Fruit fly (Drosophila melanogaster) whole organism, prepupa: ENCODE data around the gene CG11134.
A peak's percentile ranks its signal among the peaks of the same experiment; 100 is the strongest.

Experiments used
- Blimp-1 ChIP-seq: fragments of 200-800 bp; sonication (Bioruptor generic); optimal IDR thresholded peaks from 3 replicates; lab custom pipeline; 2017; ENCODE audit warnings: missing biosample characterization, missing genetic modification characterization, mild to moderate bottlenecking, moderate library complexity, missing genetic modification reagents
- CG10631 ChIP-seq: fragments of 200-800 bp; sonication (Bioruptor generic); optimal IDR thresholded peaks from 2 replicates; lab custom pipeline; 2016; ENCODE audit warnings: missing biosample characterization, missing genetic modification characterization
- CG10669 ChIP-seq: fragments of 200-800 bp; sonication (Bioruptor generic); optimal IDR thresholded peaks from 3 replicates; lab custom pipeline; 2018; ENCODE audit warnings: missing biosample characterization, mild to moderate bottlenecking, missing genetic modification characterization, moderate library complexity
- CG11902 ChIP-seq: fragments of 200-800 bp; sonication (Bioruptor generic); optimal IDR thresholded peaks from 3 replicates; lab custom pipeline; 2016; ENCODE audit warnings: missing biosample characterization, missing genetic modification characterization
- CG15336 ChIP-seq: fragments of 200-800 bp; sonication (Bioruptor generic); IDR thresholded peaks from 2 replicates; pipeline ENCODE4 v1.3.6; 2022; ENCODE audit warnings: missing biosample characterization, missing genetic modification characterization
- CG1621 ChIP-seq: fragments of 200-800 bp; sonication (Bioruptor generic); optimal IDR thresholded peaks from 3 replicates; lab custom pipeline; 2018; ENCODE audit warnings: missing biosample characterization, mild to moderate bottlenecking, missing genetic modification characterization
- CG16779 ChIP-seq: fragments of 200-800 bp; sonication (Bioruptor generic); optimal IDR thresholded peaks from 3 replicates; lab custom pipeline; 2017; ENCODE audit warnings: missing biosample characterization, mild to moderate bottlenecking, missing genetic modification characterization
- CG3032 ChIP-seq: fragments of 200-800 bp; optimal IDR thresholded peaks from 2 replicates; lab custom pipeline; 2019; ENCODE audit warnings: missing biosample characterization, mild to moderate bottlenecking, missing genetic modification characterization, moderate library complexity
- CG32006 ChIP-seq: fragments of 200-800 bp; sonication (Bioruptor generic); optimal IDR thresholded peaks from 3 replicates; lab custom pipeline; 2017; ENCODE audit warnings: missing biosample characterization, mild to moderate bottlenecking, missing genetic modification characterization
- CG34406 ChIP-seq: fragments of 200-800 bp; sonication (Bioruptor generic); optimal IDR thresholded peaks from 3 replicates; lab custom pipeline; 2016; ENCODE audit warnings: missing biosample characterization, missing genetic modification characterization
- CG4318 ChIP-seq: fragments of 200-800 bp; sonication (Bioruptor generic); optimal IDR thresholded peaks from 3 replicates; lab custom pipeline; 2017; ENCODE audit warnings: missing biosample characterization, mild to moderate bottlenecking, missing genetic modification characterization
- CG6163 ChIP-seq: fragments of 200-800 bp; sonication (Bioruptor generic); IDR thresholded peaks from 3 replicates; pipeline ENCODE4 v1.3.6; 2022; ENCODE audit warnings: missing biosample characterization, missing genetic modification characterization
- CG6276 ChIP-seq: fragments of 200-800 bp; sonication (Bioruptor generic); optimal IDR thresholded peaks from 2 replicates; lab custom pipeline; 2017; ENCODE audit warnings: missing biosample characterization, mild to moderate bottlenecking, missing genetic modification characterization
- CG6792 ChIP-seq: fragments of 200-800 bp; sonication (Bioruptor generic); optimal IDR thresholded peaks from 3 replicates; lab custom pipeline; 2016; ENCODE audit warnings: missing biosample characterization, missing genetic modification characterization
- CG6808 ChIP-seq: fragments of 200-800 bp; sonication (Bioruptor generic); optimal IDR thresholded peaks from 3 replicates; lab custom pipeline; 2017; ENCODE audit warnings: missing biosample characterization, missing genetic modification characterization, mild to moderate bottlenecking, moderate library complexity, missing genetic modification reagents
- CG6854 ChIP-seq: fragments of 200-800 bp; sonication (Bioruptor generic); optimal IDR thresholded peaks from 2 replicates; lab custom pipeline; 2017; ENCODE audit warnings: missing biosample characterization, mild to moderate bottlenecking, missing genetic modification characterization
- CG7368 ChIP-seq: fragments of 200-800 bp; sonication (Bioruptor generic); optimal IDR thresholded peaks from 3 replicates; lab custom pipeline; 2016; ENCODE audit warnings: missing biosample characterization, missing genetic modification characterization
- CG8119 ChIP-seq: fragments of 200-800 bp; sonication (Bioruptor generic); IDR thresholded peaks from 3 replicates; pipeline ENCODE4 v1.3.6; 2022; ENCODE audit warnings: missing biosample characterization, missing genetic modification characterization
- CG9139 ChIP-seq: fragments of 200-800 bp; sonication (Bioruptor generic); optimal IDR thresholded peaks from 3 replicates; lab custom pipeline; 2017; ENCODE audit warnings: missing biosample characterization, mild to moderate bottlenecking, missing genetic modification characterization
- Eip75B ChIP-seq: fragments of 200-800 bp; sonication (Bioruptor generic); optimal IDR thresholded peaks from 3 replicates; lab custom pipeline; 2016; ENCODE audit warnings: missing biosample characterization, missing genetic modification characterization
- Eip78C ChIP-seq: fragments of 200-800 bp; sonication (Bioruptor generic); peaks from one replicate; lab custom pipeline; 2016; ENCODE audit warnings: missing biosample characterization, missing genetic modification characterization
- Eip93F ChIP-seq: fragments of 200-800 bp; sonication (Bioruptor generic); optimal IDR thresholded peaks from 2 replicates; lab custom pipeline; 2016; ENCODE audit warnings: missing biosample characterization, mild to moderate bottlenecking, missing genetic modification characterization
- Ets21C ChIP-seq: fragments of 200-800 bp; sonication (Bioruptor generic); optimal IDR thresholded peaks from 3 replicates; lab custom pipeline; 2016; ENCODE audit warnings: missing biosample characterization, missing genetic modification characterization
- Ets96B ChIP-seq: fragments of 200-800 bp; optimal IDR thresholded peaks from 2 replicates; lab custom pipeline; 2019; ENCODE audit warnings: missing biosample characterization, mild to moderate bottlenecking, missing genetic modification characterization, moderate library complexity
- Hr4 ChIP-seq: fragments of 200-800 bp; sonication (Bioruptor generic); optimal IDR thresholded peaks from 3 replicates; lab custom pipeline; 2016; ENCODE audit warnings: missing biosample characterization, missing genetic modification characterization
- Lpt ChIP-seq: fragments of 200-800 bp; sonication (Bioruptor generic); optimal IDR thresholded peaks from 3 replicates; lab custom pipeline; 2016; ENCODE audit warnings: missing biosample characterization, missing genetic modification characterization
- Met ChIP-seq: fragments of 200-800 bp; sonication (Bioruptor generic); optimal IDR thresholded peaks from 3 replicates; lab custom pipeline; 2016; ENCODE audit warnings: missing biosample characterization, missing genetic modification characterization
- OdsH ChIP-seq: fragments of 200-800 bp; sonication (Bioruptor generic); optimal IDR thresholded peaks from 3 replicates; lab custom pipeline; 2016; ENCODE audit warnings: missing biosample characterization, missing genetic modification characterization
- Smox ChIP-seq: fragments of 200-800 bp; sonication (Bioruptor generic); optimal IDR thresholded peaks from 3 replicates; lab custom pipeline; 2016; ENCODE audit warnings: missing biosample characterization, missing genetic modification characterization
- Sox102F ChIP-seq: fragments of 200-800 bp; sonication (Bioruptor generic); optimal IDR thresholded peaks from 2 replicates; lab custom pipeline; 2016; ENCODE audit warnings: missing biosample characterization, mild to moderate bottlenecking, missing genetic modification characterization
- Sox14 ChIP-seq: fragments of 200-800 bp; sonication (Bioruptor generic); optimal IDR thresholded peaks from 3 replicates; lab custom pipeline; 2016; ENCODE audit warnings: missing biosample characterization, missing genetic modification characterization
- achi ChIP-seq: fragments of 200-800 bp; sonication (Bioruptor generic); optimal IDR thresholded peaks from 3 replicates; lab custom pipeline; 2016; ENCODE audit warnings: missing biosample characterization, missing genetic modification characterization
- cyc ChIP-seq: fragments of 200-800 bp; sonication (Bioruptor generic); optimal IDR thresholded peaks from 3 replicates; lab custom pipeline; 2016; ENCODE audit warnings: missing biosample characterization, missing genetic modification characterization
- dsx ChIP-seq: fragments of 200-800 bp; optimal IDR thresholded peaks from 3 replicates; lab custom pipeline; 2019; ENCODE audit warnings: missing biosample characterization, mild to moderate bottlenecking, missing genetic modification characterization, moderate library complexity; ENCODE audit not compliant: poor library complexity, severe bottlenecking
- eg ChIP-seq: fragments of 200-800 bp; sonication (Bioruptor generic); IDR thresholded peaks from 3 replicates; pipeline ENCODE4 v1.3.6; 2022; ENCODE audit warnings: missing biosample characterization, missing genetic modification characterization
- esn ChIP-seq: fragments of 200-800 bp; sonication (Bioruptor generic); optimal IDR thresholded peaks from 2 replicates; lab custom pipeline; 2016; ENCODE audit warnings: missing biosample characterization, mild to moderate bottlenecking, missing genetic modification characterization, moderate library complexity
- fd85E ChIP-seq: fragments of 200-800 bp; sonication (Bioruptor generic); optimal IDR thresholded peaks from 3 replicates; lab custom pipeline; 2016; ENCODE audit warnings: missing biosample characterization, missing genetic modification characterization
- fkh ChIP-seq: fragments of 200-800 bp; sonication (Bioruptor generic); optimal IDR thresholded peaks from 3 replicates; lab custom pipeline; 2017; ENCODE audit warnings: missing biosample characterization, mild to moderate bottlenecking, missing genetic modification characterization, moderate library complexity
- lz ChIP-seq: fragments of 200-800 bp; sonication (Bioruptor generic); optimal IDR thresholded peaks from 3 replicates; lab custom pipeline; 2016; ENCODE audit warnings: missing biosample characterization, missing genetic modification characterization
- net ChIP-seq: fragments of 200-800 bp; sonication (Bioruptor generic); optimal IDR thresholded peaks from 3 replicates; lab custom pipeline; 2016; ENCODE audit warnings: missing biosample characterization, missing genetic modification characterization
- pdm3 ChIP-seq: fragments of 200-800 bp; sonication (Bioruptor generic); optimal IDR thresholded peaks from 3 replicates; lab custom pipeline; 2016; ENCODE audit warnings: missing biosample characterization, missing genetic modification characterization
- salr ChIP-seq, 2 experiments: fragments of 200-800 bp; sonication (Bioruptor generic); optimal IDR thresholded peaks; 3 replicates each; lab custom pipeline; 2016 to 2018; ENCODE audit warnings: missing biosample characterization in 2 of 2, missing genetic modification characterization in 2 of 2, mild to moderate bottlenecking in 1 of 2
- spab ChIP-seq: fragments of 200-800 bp; sonication (Bioruptor generic); optimal IDR thresholded peaks from 2 replicates; lab custom pipeline; 2017; ENCODE audit warnings: missing biosample characterization, mild to moderate bottlenecking, missing genetic modification characterization, missing genetic modification reagents
- ss ChIP-seq, 2 experiments: fragments of 200-800 bp; sonication (Bioruptor generic); optimal IDR thresholded peaks; 2 replicates in 1 of 2; 3 replicates in 1 of 2; lab custom pipeline; 2017 to 2018; ENCODE audit warnings: mild to moderate bottlenecking in 2 of 2, missing biosample characterization in 2 of 2, missing genetic modification characterization in 2 of 2, moderate library complexity in 1 of 2
- svp ChIP-seq: fragments of 200-800 bp; sonication (Bioruptor generic); peaks from one replicate; lab custom pipeline; 2016; ENCODE audit warnings: missing biosample characterization, missing genetic modification characterization
- topi ChIP-seq: fragments of 200-800 bp; sonication (Bioruptor generic); optimal IDR thresholded peaks from 3 replicates; lab custom pipeline; 2016; ENCODE audit warnings: missing biosample characterization, missing genetic modification characterization
- vri ChIP-seq: fragments of 200-800 bp; sonication (Bioruptor generic); optimal IDR thresholded peaks from 3 replicates; lab custom pipeline; 2016; ENCODE audit warnings: missing biosample characterization, mild to moderate bottlenecking, missing genetic modification characterization

CG11134 gene

DNA sequence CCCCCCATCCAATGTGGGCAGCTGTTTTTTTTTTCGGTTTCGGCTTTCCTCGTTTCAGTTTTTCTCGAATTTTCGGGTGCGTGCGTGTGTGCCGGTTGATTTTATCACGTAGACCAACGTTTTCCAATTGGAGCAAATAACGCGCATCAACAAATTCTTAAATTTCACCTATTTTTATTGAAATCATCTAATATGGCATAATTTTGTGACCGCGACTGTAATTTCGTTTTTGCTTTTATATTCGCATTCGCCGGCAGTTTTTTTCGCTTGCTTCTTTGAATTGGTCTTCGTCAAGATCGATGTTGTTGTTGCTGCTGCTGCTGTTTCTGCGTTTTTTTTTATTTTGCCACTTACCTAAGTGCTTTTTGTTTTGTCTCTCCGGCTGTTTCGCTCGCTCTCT is 16.7 kb downstream of the CG11134 start (continued):
- TF ChIP-seq OdsH (GFP tag; lab: Kevin White, UChicago) (peak; percentile 22), salr (GFP tag; optimal IDR thresholded peaks at IDR 0.05; lab: Kevin White, UChicago) (peak in 1 of 2 experiments; percentile 39), ss (GFP tag; optimal IDR thresholded peaks at IDR 0.05; lab: Kevin White, UChicago) (peak in 1 of 2 experiments; percentile 25), Eip93F (no peak), CG1621 (peak; percentile 38), fd85E (GFP tag; lab: Kevin White, UChicago) (no peak), eg (GFP tag; lab: Robert Waterston, UW) (peak; percentile 80), fkh (GFP tag; lab: Kevin White, UChicago) (no peak), net (GFP tag; lab: Kevin White, UChicago) (peak; percentile 34), cyc (GFP tag; lab: Kevin White, UChicago) (peak; percentile 20)

DNA sequence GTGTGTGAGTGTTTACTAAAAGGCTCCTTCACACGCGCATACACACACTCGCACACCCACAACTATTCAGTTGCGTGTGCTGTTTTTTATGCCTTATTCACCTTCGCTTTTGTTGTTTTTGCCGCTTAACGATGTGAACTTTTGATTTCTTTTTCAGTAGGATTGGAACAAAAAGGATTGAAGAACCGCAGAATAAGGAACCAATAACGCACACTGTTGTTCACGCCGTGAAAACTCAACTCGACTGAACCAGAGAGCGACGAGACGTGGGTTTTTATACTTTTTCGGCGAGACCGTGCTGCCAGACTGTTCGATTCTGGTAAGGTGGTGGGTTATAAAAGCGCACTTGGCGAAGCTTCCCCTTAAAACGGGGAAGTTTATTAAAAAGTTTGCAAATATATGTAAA is 17.4 kb downstream of the CG11134 start, which contains the start of gene Pdcd4:
TSS of gene Pdcd4 (minus strand) at position 255 of the 406 bp plus-strand sequence.
- TF ChIP-seq net (GFP tag; lab: Kevin White, UChicago) = peak; percentile 18
- TF ChIP-seq CG15336 (GFP tag; lab: Robert Waterston, UW) = peak; percentile 36; the same call in 1 of the 2 replicates
- TF ChIP-seq eg (GFP tag; lab: Robert Waterston, UW) = peak; percentile 75
- TF ChIP-seq Smox = no peak
- TF ChIP-seq Ets96B (tag; lab: Kevin White, UChicago) = peak; percentile 71
- no peak for TF ChIP-seq achi (GFP tag; lab: Kevin White, UChicago)
- peak; percentile 76 for TF ChIP-seq dsx (GFP tag; lab: Kevin White, UChicago)
- no peak for TF ChIP-seq Eip93F
- TF ChIP-seq CG11902 = no peak
- peak; percentile 14 for TF ChIP-seq CG6854
- TF ChIP-seq CG10631 = no peak
- no peak for TF ChIP-seq CG4318 (GFP tag; lab: Kevin White, UChicago)
- peak; percentile 22 for TF ChIP-seq topi (GFP tag; lab: Kevin White, UChicago)
- TF ChIP-seq CG6163 (GFP tag; lab: Robert Waterston, UW) = peak; percentile 67
- TF ChIP-seq CG16779 (tag; lab: Kevin White, UChicago) = peak; percentile 61
- peak; percentile 5 for TF ChIP-seq esn (GFP tag; lab: Kevin White, UChicago)
- no peak for TF ChIP-seq Hr4 (GFP tag; lab: Kevin White, UChicago)
- peak; percentile 85 for TF ChIP-seq ss (GFP tag; optimal IDR thresholded peaks at IDR 0.05; lab: Kevin White, UChicago)
- TF ChIP-seq Sox14 = peak; percentile 50
- TF ChIP-seq spab = peak; percentile 7
- peak; percentile 64 for TF ChIP-seq CG10669 (GFP tag; lab: Kevin White, UChicago)
- TF ChIP-seq CG7368 = peak; percentile 31
- TF ChIP-seq lz (GFP tag; lab: Kevin White, UChicago) = peak; percentile 22
- peak; percentile 36 for TF ChIP-seq Eip78C (GFP tag; lab: Kevin White, UChicago)
- TF ChIP-seq CG34406 (GFP tag; lab: Kevin White, UChicago) = peak; percentile 7
- TF ChIP-seq vri (GFP tag; lab: Kevin White, UChicago) = peak; percentile 2
- TF ChIP-seq Lpt (GFP tag; lab: Kevin White, UChicago) = no peak
- TF ChIP-seq fkh (GFP tag; lab: Kevin White, UChicago) = peak; percentile 15
- TF ChIP-seq CG8119 (GFP tag; lab: Robert Waterston, UW) = no peak
- TF ChIP-seq Met (GFP tag; lab: Kevin White, UChicago) = no peak
- peak; percentile 16 for TF ChIP-seq CG6276
- peak; percentile 52 for TF ChIP-seq CG3032 (tag; lab: Kevin White, UChicago)
- peak; percentile 77 for TF ChIP-seq CG1621
- TF ChIP-seq CG6792 (GFP tag; lab: Kevin White, UChicago) = no peak
- TF ChIP-seq Eip75B = peak; percentile 51
- peak; percentile 69 for TF ChIP-seq CG9139 (GFP tag; lab: Kevin White, UChicago)
- TF ChIP-seq pdm3 (GFP tag; lab: Kevin White, UChicago) = peak; percentile 52
- peak; percentile 29 for TF ChIP-seq Sox102F (GFP tag; lab: Kevin White, UChicago)
- TF ChIP-seq CG32006 = peak; percentile 32
- no peak for TF ChIP-seq svp (GFP tag; lab: Kevin White, UChicago)
- peak in 1 of 2 experiments; percentile 44 for TF ChIP-seq salr (GFP tag; optimal IDR thresholded peaks at IDR 0.05; lab: Kevin White, UChicago)
- TF ChIP-seq CG6808 (GFP tag; lab: Kevin White, UChicago) = peak; percentile 54
- TF ChIP-seq Blimp-1 (GFP tag; lab: Kevin White, UChicago) = peak; percentile 66
- TF ChIP-seq Ets21C = no peak
- peak; percentile 12 for TF ChIP-seq cyc (GFP tag; lab: Kevin White, UChicago)
